Worm (Caenorhabditis elegans) whole organism, L4 larva: ENCODE data around the gene efn-4.

Source experiments
- fos-1 ChIP-seq: fragments of 150-350 bp; optimal IDR thresholded peaks from 2 replicates; lab custom pipeline; 2014; ENCODE audit warnings: missing biosample characterization, missing genetic modification characterization
- hlh-30 ChIP-seq: sonication (generic microtip); optimal IDR thresholded peaks from 2 replicates; lab custom pipeline; 2017; ENCODE audit warnings: antibody characterized with exemption, mild to moderate bottlenecking, missing genetic modification characterization, missing compliant biosample characterization; ENCODE audit not compliant: insufficient read depth
- nhr-28 ChIP-seq: fragments of 150-350 bp; optimal IDR thresholded peaks from 2 replicates; lab custom pipeline; 2014; ENCODE audit warnings: missing biosample characterization, missing genetic modification characterization
- pha-4 ChIP-seq, 2 experiments: fragments of 150-350 bp in 1 of 2; fragments of 200-800 bp in 1 of 2; sonication (Bioruptor generic) in 1 of 2; IDR thresholded peaks in 1 of 2; optimal IDR thresholded peaks in 1 of 2; 2 replicates each; pipeline versions ENCODE4 v1.3.6 to Lab custom; 2014 to 2022; ENCODE audit warnings: missing genetic modification characterization in 2 of 2, missing genetic modification reagents in 2 of 2, missing biosample characterization in 1 of 2, missing compliant biosample characterization in 1 of 2
- unc-39 ChIP-seq: sonication (generic microtip); optimal IDR thresholded peaks from 2 replicates; lab custom pipeline; 2017; ENCODE audit warnings: missing biosample characterization, missing genetic modification characterization
- zag-1 ChIP-seq: fragments of 150-350 bp; optimal IDR thresholded peaks from 2 replicates; lab custom pipeline; 2014; ENCODE audit warnings: missing biosample characterization, missing genetic modification characterization

ce11 chrIV:524352-524751 lies 34.7 kb upstream of the efn-4 start, which contains the start of gene W03G1.2:
- TF ChIP-seq hlh-30 (no peak), zag-1 (tag; lab: Kevin White, UChicago) (no peak), nhr-28 (tag; lab: Kevin White, UChicago) (no peak), fos-1 (tag; lab: Kevin White, UChicago) (no peak), pha-4 (GFP tag; IDR thresholded peaks at IDR 0.05; lab: Robert Waterston, UW) (no peak), pha-4 (tag; optimal IDR thresholded peaks at IDR 0.05; lab: Kevin White, UChicago) (no peak), unc-39 (tag; lab: Kevin White, UChicago) (no peak)
